Worm (Caenorhabditis elegans): ENCODE measurements around the gene mccc-2.

DNA sequence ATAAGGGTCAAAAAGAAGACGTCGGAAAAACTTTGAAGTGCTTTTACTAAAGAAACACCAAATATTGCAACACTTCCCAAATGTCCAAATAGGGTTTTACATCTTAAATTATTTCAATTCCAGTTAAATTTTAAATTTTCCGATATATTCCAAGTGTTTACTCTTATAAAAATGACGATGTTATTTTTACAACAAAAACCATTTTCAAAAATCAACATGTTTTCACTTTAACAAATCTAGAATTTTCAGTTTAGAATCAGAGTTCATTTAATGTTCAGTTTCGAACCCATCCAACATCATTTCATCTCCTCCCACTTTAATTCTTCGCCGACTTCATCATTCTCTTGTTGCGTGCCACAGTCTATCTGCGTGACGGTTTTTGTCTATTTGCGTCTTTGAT, 14.5 kb upstream of the mccc-2 start, which contains the start of gene dos-1:
- TF ChIP-seq B0310.2 (tag; optimal IDR thresholded peaks at IDR 0.05) = no peak
- TF ChIP-seq ama-1 (optimal IDR thresholded peaks at IDR 0.05) = no peak
- TF ChIP-seq flt-1 (GFP tag; IDR thresholded peaks at IDR 0.05) = no peak
- TF ChIP-seq tbx-11 (GFP tag; IDR thresholded peaks at IDR 0.05) = no peak
- no peak for TF ChIP-seq hnd-1 (tag; optimal IDR thresholded peaks at IDR 0.05)
- TF ChIP-seq pes-1 (GFP tag; IDR thresholded peaks at IDR 0.05) = no peak
- TF ChIP-seq tbx-37 (GFP tag; conservative IDR thresholded peaks at IDR 0.05) = no peak
- no peak for TF ChIP-seq ets-7 (tag; optimal IDR thresholded peaks at IDR 0.05)
- TF ChIP-seq hmg-4 (GFP tag; optimal IDR thresholded peaks at IDR 0.05) = no peak
- TF ChIP-seq ceh-13 (GFP tag; optimal IDR thresholded peaks at IDR 0.05) = no peak
- no peak for TF ChIP-seq aly-1 (tag; optimal IDR thresholded peaks at IDR 0.05)
- TF ChIP-seq F13C5.2 (tag; optimal IDR thresholded peaks at IDR 0.05) = no peak
- TF ChIP-seq ceh-36 (tag; optimal IDR thresholded peaks at IDR 0.05) = no peak
- TF ChIP-seq scrt-1 (GFP tag; IDR thresholded peaks at IDR 0.05) = no peak
